1 fruit fly cellular context compared by ENCODE assay signal in the genomic region with DNA sequence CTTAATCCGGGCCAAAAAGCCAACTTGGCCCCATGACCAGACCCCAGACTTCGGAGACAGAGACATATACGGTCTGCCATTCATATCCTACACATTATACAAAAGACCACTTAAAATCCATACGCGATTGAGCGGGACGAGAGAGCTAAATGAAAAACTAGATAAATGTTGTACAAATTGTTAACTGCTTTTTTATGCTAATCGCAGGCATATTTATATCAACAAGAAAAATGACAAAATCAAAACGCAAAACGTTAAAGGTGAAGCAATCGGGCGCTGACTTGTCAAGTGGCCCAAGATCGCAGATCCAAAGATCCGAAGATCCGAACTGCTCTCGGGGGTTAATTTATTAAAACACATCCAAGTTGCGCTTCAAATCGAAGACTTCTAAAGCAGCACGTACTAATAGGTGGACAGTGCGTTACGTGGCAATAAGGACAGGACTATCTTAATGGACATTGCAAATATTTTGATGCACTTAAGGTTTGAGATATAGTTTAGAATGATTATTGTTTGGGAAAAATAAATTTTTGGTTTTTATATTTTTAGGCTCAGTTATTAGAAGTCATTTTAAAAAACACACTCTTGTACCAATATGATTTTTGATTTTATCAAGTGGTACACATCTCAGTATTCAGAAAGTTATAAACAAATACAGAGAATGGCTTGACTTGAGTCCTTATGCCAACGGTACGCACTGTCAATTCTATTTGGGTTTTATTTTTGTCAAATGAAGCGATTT.
TF ChIP-seq lines count a peak whose summit lies in the region.

No protein-coding gene starts in this region.

TF ChIP-seq in whole organism, embryonic, 481 proteins besides CTCF, POLR2A, EP300 and RAD21 (continued from another document and continues in another):
- peak; percentile 66 for TF ChIP-seq lmd (GFP tag; IDR thresholded peaks at IDR 0.05; lab: Robert Waterston, UW)
- TF ChIP-seq CG3281 (GFP tag; optimal IDR thresholded peaks at IDR 0.05; lab: Kevin White, UChicago), result peak; percentile 74
- peak; percentile 56 for TF ChIP-seq al (GFP tag; IDR thresholded peaks at IDR 0.05; lab: Robert Waterston, UW)
- TF ChIP-seq da (GFP tag; optimal IDR thresholded peaks at IDR 0.05; lab: Kevin White, UChicago), result no peak
- peak; percentile 49 for TF ChIP-seq CG2712 (tag; optimal IDR thresholded peaks at IDR 0.05; lab: Kevin White, UChicago)
- TF ChIP-seq CG4820 (GFP tag; optimal IDR thresholded peaks at IDR 0.05; lab: Kevin White, UChicago), result peak; percentile 6
- TF ChIP-seq CG31224 (GFP tag; IDR thresholded peaks at IDR 0.05; lab: Robert Waterston, UW), result no peak
- TF ChIP-seq YL-1 (GFP tag; optimal IDR thresholded peaks at IDR 0.05; lab: Kevin White, UChicago), result no peak
- TF ChIP-seq CG18011 (GFP tag; optimal IDR thresholded peaks at IDR 0.05; lab: Kevin White, UChicago), result no peak
- peak; percentile 46 for TF ChIP-seq lab (GFP tag; optimal IDR thresholded peaks at IDR 0.05; lab: Kevin White, UChicago)
- TF ChIP-seq CG31441 (GFP tag; IDR thresholded peaks at IDR 0.05; lab: Robert Waterston, UW), result peak; percentile 36; the same call in 1 of the 2 replicates
- peak; percentile 62 for TF ChIP-seq lilli (GFP tag; optimal IDR thresholded peaks at IDR 0.05; lab: Kevin White, UChicago)
- TF ChIP-seq klu (GFP tag; IDR thresholded peaks at IDR 0.05; lab: Robert Waterston, UW), result no peak
- no peak for TF ChIP-seq CG9797 (GFP tag; optimal IDR thresholded peaks at IDR 0.05; lab: Kevin White, UChicago)
- peak; percentile 79; the same call in 2 of the 3 replicates for TF ChIP-seq dysf (GFP tag; IDR thresholded peaks at IDR 0.05; lab: Robert Waterston, UW)
- no peak for TF ChIP-seq sr (GFP tag; IDR thresholded peaks at IDR 0.05; lab: Robert Waterston, UW)
- TF ChIP-seq Trl (optimal IDR thresholded peaks at IDR 0.05; lab: Kevin White, UChicago), result no peak
- peak; percentile 33 for TF ChIP-seq Trl (GFP tag; optimal IDR thresholded peaks at IDR 0.05; lab: Kevin White, UChicago)
- TF ChIP-seq Gsc (GFP tag; IDR thresholded peaks at IDR 0.05; lab: Robert Waterston, UW), result no peak
- TF ChIP-seq repo (GFP tag; optimal IDR thresholded peaks at IDR 0.05; lab: Kevin White, UChicago), result no peak
- TF ChIP-seq chinmo (GFP tag; IDR thresholded peaks at IDR 0.05; lab: Robert Waterston, UW; ENCODE audit: partially characterized antibody), result peak; percentile 40; the same call in 1 of the 4 replicates
- no peak for TF ChIP-seq dimm (GFP tag; IDR thresholded peaks at IDR 0.05; lab: Robert Waterston, UW)
- TF ChIP-seq ato (GFP tag; IDR thresholded peaks at IDR 0.05; lab: Robert Waterston, UW; ENCODE audit: partially characterized antibody), result no peak
- TF ChIP-seq run (tag; optimal IDR thresholded peaks at IDR 0.05; lab: Kevin White, UChicago), result no peak
- TF ChIP-seq CG15696 (tag; optimal IDR thresholded peaks at IDR 0.05; lab: Kevin White, UChicago), result peak; percentile 27
- 0 out of 2 replicates have a peak, but pooled peaks have one; percentile 33 for TF ChIP-seq CG3847 (GFP tag; IDR thresholded peaks at IDR 0.05; lab: Robert Waterston, UW)
- no peak for TF ChIP-seq seq (GFP tag; IDR thresholded peaks at IDR 0.05; lab: Robert Waterston, UW)
- peak; percentile 16 for TF ChIP-seq Usf (GFP tag; optimal IDR thresholded peaks at IDR 0.05; lab: Kevin White, UChicago)
- no peak for TF ChIP-seq CG1792 (GFP tag; optimal IDR thresholded peaks at IDR 0.05; lab: Kevin White, UChicago)
- no peak for TF ChIP-seq Chrac-16 (GFP tag; optimal IDR thresholded peaks at IDR 0.05; lab: Kevin White, UChicago)
- TF ChIP-seq CG13775 (GFP tag; optimal IDR thresholded peaks at IDR 0.05; lab: Kevin White, UChicago), result peak; percentile 30
- peak; percentile 23 for TF ChIP-seq CG12219 (GFP tag; optimal IDR thresholded peaks at IDR 0.05; lab: Kevin White, UChicago)
- no peak for TF ChIP-seq CG7372 (GFP tag; IDR thresholded peaks at IDR 0.05; lab: Robert Waterston, UW)
- no peak for TF ChIP-seq CG6175 (GFP tag; IDR thresholded peaks at IDR 0.05; lab: Robert Waterston, UW)
- no peak for TF ChIP-seq HLHmδ (GFP tag; optimal IDR thresholded peaks at IDR 0.05; lab: Kevin White, UChicago)
- no peak for TF ChIP-seq pita (GFP tag; optimal IDR thresholded peaks at IDR 0.05; lab: Kevin White, UChicago)
- TF ChIP-seq Oaz (GFP tag; IDR thresholded peaks at IDR 0.05; lab: Robert Waterston, UW), result no peak
- TF ChIP-seq Dek (tag; optimal IDR thresholded peaks at IDR 0.05; lab: Kevin White, UChicago), result peak; percentile 46
- TF ChIP-seq Ets65A (GFP tag; lab: Kevin White, UChicago), result peak; percentile 50
- TF ChIP-seq eve (GFP tag; optimal IDR thresholded peaks at IDR 0.05; lab: Kevin White, UChicago), result peak in 1 of 2 experiments; percentile 73
- TF ChIP-seq CG15601 (tag; optimal IDR thresholded peaks at IDR 0.05; lab: Kevin White, UChicago), result no peak
- TF ChIP-seq gsb-n (tag; optimal IDR thresholded peaks at IDR 0.05; lab: Kevin White, UChicago), result no peak
- TF ChIP-seq CG4707 (GFP tag; optimal IDR thresholded peaks at IDR 0.05; lab: Kevin White, UChicago), result no peak
- no peak for TF ChIP-seq ttk (GFP tag; IDR thresholded peaks at IDR 0.05; lab: Robert Waterston, UW)
- TF ChIP-seq org-1 (GFP tag; optimal IDR thresholded peaks at IDR 0.05; lab: Kevin White, UChicago), result no peak
- TF ChIP-seq Camta (GFP tag; optimal IDR thresholded peaks at IDR 0.05; lab: Kevin White, UChicago), result no peak
- TF ChIP-seq esg (GFP tag; conservative IDR thresholded peaks at IDR 0.05; lab: Robert Waterston, UW), result 0 out of 2 replicates have a peak, but pooled peaks have one; percentile 10
- TF ChIP-seq gcm2 (GFP tag; optimal IDR thresholded peaks at IDR 0.05; lab: Kevin White, UChicago), result peak; percentile 0
- TF ChIP-seq HmgD (GFP tag; optimal IDR thresholded peaks at IDR 0.05; lab: Kevin White, UChicago), result no peak
- TF ChIP-seq Rx (GFP tag; IDR thresholded peaks at IDR 0.05; lab: Robert Waterston, UW), result no peak
- TF ChIP-seq CG3065 (GFP tag; optimal IDR thresholded peaks at IDR 0.05; lab: Kevin White, UChicago), result no peak
- peak; percentile 3 for TF ChIP-seq CG12071 (GFP tag; optimal IDR thresholded peaks at IDR 0.05; lab: Kevin White, UChicago)
- TF ChIP-seq CG6254 (GFP tag; optimal IDR thresholded peaks at IDR 0.05; lab: Kevin White, UChicago), result no peak
- TF ChIP-seq CG12744 (GFP tag; optimal IDR thresholded peaks at IDR 0.05; lab: Kevin White, UChicago), result no peak
- no peak for TF ChIP-seq CrebB (tag; optimal IDR thresholded peaks at IDR 0.05; lab: Kevin White, UChicago)
- peak; percentile 20 for TF ChIP-seq Dip3 (GFP tag; optimal IDR thresholded peaks at IDR 0.05; lab: Kevin White, UChicago)
- no peak for TF ChIP-seq ERR (GFP tag; optimal IDR thresholded peaks at IDR 0.05; lab: Kevin White, UChicago)
- TF ChIP-seq Hmx (GFP tag; optimal IDR thresholded peaks at IDR 0.05; lab: Kevin White, UChicago), result no peak
- no peak for TF ChIP-seq btn (GFP tag; optimal IDR thresholded peaks at IDR 0.05; lab: Kevin White, UChicago)
- no peak for TF ChIP-seq vfl (GFP tag; optimal IDR thresholded peaks at IDR 0.05; lab: Kevin White, UChicago)
- no peak for TF ChIP-seq CG17568 (GFP tag; optimal IDR thresholded peaks at IDR 0.05; lab: Kevin White, UChicago)
- TF ChIP-seq her (GFP tag; optimal IDR thresholded peaks at IDR 0.05; lab: Kevin White, UChicago), result peak; percentile 31
- TF ChIP-seq Tbp (GFP tag; optimal IDR thresholded peaks at IDR 0.05; lab: Kevin White, UChicago), result no peak
- TF ChIP-seq gsb (GFP tag; IDR thresholded peaks at IDR 0.05; lab: Robert Waterston, UW), result peak; percentile 45; the same call in 1 of the 2 replicates
- TF ChIP-seq CG32772 (GFP tag; IDR thresholded peaks at IDR 0.05; lab: Robert Waterston, UW), result no peak
- no peak for TF ChIP-seq psq (GFP tag; optimal IDR thresholded peaks at IDR 0.05; lab: Kevin White, UChicago)
- TF ChIP-seq Hr39 (optimal IDR thresholded peaks at IDR 0.05; lab: Kevin White, UChicago), result no peak
- no peak for TF ChIP-seq CG11085 (GFP tag; IDR thresholded peaks at IDR 0.05; lab: Robert Waterston, UW)
- peak; percentile 37 for TF ChIP-seq CG7786 (GFP tag; optimal IDR thresholded peaks at IDR 0.05; lab: Kevin White, UChicago)
- peak; percentile 36 for TF ChIP-seq CG6854 (GFP tag; optimal IDR thresholded peaks at IDR 0.05; lab: Kevin White, UChicago)
- no peak for TF ChIP-seq az2 (GFP tag; optimal IDR thresholded peaks at IDR 0.05; lab: Kevin White, UChicago)
- peak; percentile 40 for TF ChIP-seq Ptx1 (GFP tag; IDR thresholded peaks at IDR 0.05; lab: Robert Waterston, UW)
- TF ChIP-seq otp (GFP tag; IDR thresholded peaks at IDR 0.05; lab: Robert Waterston, UW), result no peak
- TF ChIP-seq ase (GFP tag; IDR thresholded peaks at IDR 0.05; lab: Robert Waterston, UW), result no peak
- peak; percentile 29 for TF ChIP-seq pho (GFP tag; optimal IDR thresholded peaks at IDR 0.05; lab: Kevin White, UChicago)
- no peak for TF ChIP-seq sna (GFP tag; IDR thresholded peaks at IDR 0.05; lab: Robert Waterston, UW; ENCODE audit: partially characterized antibody)
- TF ChIP-seq HLH54F (GFP tag; optimal IDR thresholded peaks at IDR 0.05; lab: Kevin White, UChicago), result peak; percentile 42
- peak; percentile 8 for TF ChIP-seq odd (GFP tag; optimal IDR thresholded peaks at IDR 0.05; lab: Kevin White, UChicago)
- peak; percentile 50 for TF ChIP-seq CG18262 (tag; optimal IDR thresholded peaks at IDR 0.05; lab: Kevin White, UChicago)
- TF ChIP-seq BtbVII (GFP tag; optimal IDR thresholded peaks at IDR 0.05; lab: Kevin White, UChicago), result peak; percentile 30
- TF ChIP-seq Hey (tag; optimal IDR thresholded peaks at IDR 0.05; lab: Kevin White, UChicago), result no peak
- peak; percentile 13 for TF ChIP-seq CHES-1-like (GFP tag; optimal IDR thresholded peaks at IDR 0.05; lab: Kevin White, UChicago)
- TF ChIP-seq fu2 (GFP tag; optimal IDR thresholded peaks at IDR 0.05; lab: Kevin White, UChicago), result no peak
- TF ChIP-seq CG8924 (tag; optimal IDR thresholded peaks at IDR 0.05; lab: Kevin White, UChicago), result peak; percentile 58
- TF ChIP-seq CG12659 (GFP tag; optimal IDR thresholded peaks at IDR 0.05; lab: Kevin White, UChicago), result peak; percentile 46
- TF ChIP-seq C15 (GFP tag; IDR thresholded peaks at IDR 0.05; lab: Robert Waterston, UW), result no peak
- TF ChIP-seq Oli (tag; optimal IDR thresholded peaks at IDR 0.05; lab: Kevin White, UChicago), result peak; percentile 62
- TF ChIP-seq dpn (GFP tag; optimal IDR thresholded peaks at IDR 0.05; lab: Kevin White, UChicago), result peak; percentile 16 to 44
- TF ChIP-seq Sin3A (optimal IDR thresholded peaks at IDR 0.05; lab: Kevin White, UChicago), result no peak
- no peak for TF ChIP-seq GATAe (GFP tag; conservative IDR thresholded peaks at IDR 0.05; lab: Robert Waterston, UW)
- peak; percentile 33 for TF ChIP-seq sug (tag; optimal IDR thresholded peaks at IDR 0.05; lab: Kevin White, UChicago)
- no peak for TF ChIP-seq CG8089 (GFP tag; optimal IDR thresholded peaks at IDR 0.05; lab: Kevin White, UChicago)
- TF ChIP-seq Ravus (GFP tag; IDR thresholded peaks at IDR 0.05; lab: Robert Waterston, UW), result no peak
- TF ChIP-seq CG10147 (GFP tag; optimal IDR thresholded peaks at IDR 0.05; lab: Kevin White, UChicago), result peak; percentile 77
- 0 out of 3 replicates have a peak, but pooled peaks have one; percentile 17 for TF ChIP-seq Mrtf (GFP tag; IDR thresholded peaks at IDR 0.05; lab: Robert Waterston, UW)
- TF ChIP-seq CG6791 (GFP tag; IDR thresholded peaks at IDR 0.05; lab: Robert Waterston, UW; ENCODE audit: partially characterized antibody), result no peak
- TF ChIP-seq NFAT (GFP tag; IDR thresholded peaks at IDR 0.05; lab: Robert Waterston, UW), result no peak; the same call in 1 of the 2 replicates
- peak; percentile 24 for TF ChIP-seq CG4424 (GFP tag; optimal IDR thresholded peaks at IDR 0.05; lab: Kevin White, UChicago)
- TF ChIP-seq CG17802 (tag; optimal IDR thresholded peaks at IDR 0.05; lab: Kevin White, UChicago), result no peak
- peak; percentile 9 for TF ChIP-seq tap (tag; optimal IDR thresholded peaks at IDR 0.05; lab: Kevin White, UChicago)
- peak; percentile 61 for TF ChIP-seq CG10209 (GFP tag; optimal IDR thresholded peaks at IDR 0.05; lab: Kevin White, UChicago)
- TF ChIP-seq CG7963 (GFP tag; IDR thresholded peaks at IDR 0.05; lab: Robert Waterston, UW; ENCODE audit: partially characterized antibody), result no peak
- TF ChIP-seq CG18599 (GFP tag; optimal IDR thresholded peaks at IDR 0.05; lab: Kevin White, UChicago), result peak; percentile 40
- TF ChIP-seq CG5953 (GFP tag; IDR thresholded peaks at IDR 0.05; lab: Robert Waterston, UW), result no peak
- TF ChIP-seq HmgZ (tag; optimal IDR thresholded peaks at IDR 0.05; lab: Kevin White, UChicago), result peak; percentile 19
- no peak for TF ChIP-seq Hr3 (GFP tag; optimal IDR thresholded peaks at IDR 0.05; lab: Kevin White, UChicago)
- peak; percentile 34 for TF ChIP-seq CG9727 (GFP tag; optimal IDR thresholded peaks at IDR 0.05; lab: Kevin White, UChicago)
- TF ChIP-seq HHEX (GFP tag; optimal IDR thresholded peaks at IDR 0.05; lab: Kevin White, UChicago), result peak; percentile 35
- peak; percentile 73 for TF ChIP-seq CG11504 (tag; optimal IDR thresholded peaks at IDR 0.05; lab: Kevin White, UChicago)
- no peak for TF ChIP-seq sc (optimal IDR thresholded peaks at IDR 0.05; lab: Kevin White, UChicago)
- no peak for TF ChIP-seq sc (GFP tag; optimal IDR thresholded peaks at IDR 0.05; lab: Kevin White, UChicago)
- no peak for TF ChIP-seq Hr78 (GFP tag; optimal IDR thresholded peaks at IDR 0.05; lab: Kevin White, UChicago)
- TF ChIP-seq CG11695 (GFP tag; IDR thresholded peaks at IDR 0.05; lab: Robert Waterston, UW), result peak; percentile 80; the same call in 2 of the 3 replicates
- TF ChIP-seq Deaf1 (tag; optimal IDR thresholded peaks at IDR 0.05; lab: Kevin White, UChicago), result peak; percentile 20
- no peak for TF ChIP-seq yki (optimal IDR thresholded peaks at IDR 0.05; lab: Kevin White, UChicago)
- peak; percentile 25 for TF ChIP-seq nau (GFP tag; optimal IDR thresholded peaks at IDR 0.05; lab: Kevin White, UChicago)
- peak; percentile 5 for TF ChIP-seq CG12104 (GFP tag; optimal IDR thresholded peaks at IDR 0.05; lab: Kevin White, UChicago)
- TF ChIP-seq ewg (GFP tag; optimal IDR thresholded peaks at IDR 0.05; lab: Kevin White, UChicago), result no peak
- peak; percentile 33 for TF ChIP-seq D19A (tag; optimal IDR thresholded peaks at IDR 0.05; lab: Kevin White, UChicago)
- no peak for TF ChIP-seq lbe (GFP tag; optimal IDR thresholded peaks at IDR 0.05; lab: Kevin White, UChicago)
- TF ChIP-seq bcd (GFP tag; optimal IDR thresholded peaks at IDR 0.05; lab: Kevin White, UChicago), result peak; percentile 42
- no peak for TF ChIP-seq bigmax (GFP tag; optimal IDR thresholded peaks at IDR 0.05; lab: Kevin White, UChicago)
- no peak for TF ChIP-seq Xbp1 (GFP tag; optimal IDR thresholded peaks at IDR 0.05; lab: Kevin White, UChicago)
- peak; percentile 59 for TF ChIP-seq slbo (GFP tag; IDR thresholded peaks at IDR 0.05; lab: Robert Waterston, UW)
- TF ChIP-seq CG18764 (GFP tag; optimal IDR thresholded peaks at IDR 0.05; lab: Kevin White, UChicago), result peak; percentile 8
